Worm (Caenorhabditis elegans) whole organism, late embryonic: ENCODE results near the gene R148.5.
A peak's percentile ranks its signal among the peaks of the same experiment; 100 is the strongest.

ENCODE experiments used
- ceh-45 ChIP-seq: fragments of 200-800 bp; sonication (Bioruptor generic); IDR thresholded peaks from 2 replicates; pipeline ENCODE4 v1.3.6; 2022; ENCODE audit warnings: missing genetic modification reagents, missing genetic modification characterization, missing compliant biosample characterization
- dve-1 ChIP-seq: sonication (generic microtip); optimal IDR thresholded peaks from 2 replicates; lab custom pipeline; 2017; ENCODE audit warnings: antibody characterized with exemption, mild to moderate bottlenecking, missing genetic modification characterization, missing compliant biosample characterization
- elt-2 ChIP-seq: sonication (generic microtip); optimal IDR thresholded peaks from 2 replicates; lab custom pipeline; 2016; ENCODE audit warnings: missing genetic modification reagents, missing genetic modification characterization, missing compliant biosample characterization
- nhr-232 ChIP-seq: sonication (generic microtip); optimal IDR thresholded peaks from 2 replicates; lab custom pipeline; 2016; ENCODE audit warnings: missing genetic modification characterization, missing compliant biosample characterization
- pag-3 ChIP-seq: sonication (generic microtip); optimal IDR thresholded peaks from 2 replicates; lab custom pipeline; 2016; ENCODE audit warnings: missing compliant biosample characterization, missing genetic modification characterization, borderline replicate concordance
- ztf-16 ChIP-seq: sonication (generic microtip); optimal IDR thresholded peaks from 2 replicates; lab custom pipeline; 2017; ENCODE audit warnings: missing genetic modification characterization, missing compliant biosample characterization

- TF ChIP-seq ceh-45 (GFP tag; lab: Robert Waterston, UW) (no peak), dve-1 (no peak), elt-2 (peak; percentile 2), pag-3 (no peak), nhr-232 (tag; lab: Kevin White, UChicago) (no peak), ztf-16 (no peak)
These were observed 36.4 kb upstream of the R148.5 start, which contains the start of gene Y53G8B.1 for ce11 chrIII:3129036-3129435.
